Fruit fly (Drosophila melanogaster) whole organism, adult: ENCODE measurements around the gene CtBP.

Experiments used
- CG11617 ChIP-seq: fragments of 200-800 bp; sonication (Bioruptor generic); optimal IDR thresholded peaks from 2 replicates; lab custom pipeline; 2017; ENCODE audit warnings: mild to moderate bottlenecking, missing biosample characterization, missing genetic modification reagents, missing genetic modification characterization
- CG12768 ChIP-seq: fragments of 200-800 bp; sonication (Bioruptor generic); optimal IDR thresholded peaks from 2 replicates; lab custom pipeline; 2017; ENCODE audit warnings: missing biosample characterization, missing genetic modification characterization, mild to moderate bottlenecking, moderate library complexity, missing genetic modification reagents
- CG14711 ChIP-seq: fragments of 200-800 bp; sonication (Bioruptor generic); optimal IDR thresholded peaks from 2 replicates; lab custom pipeline; 2018; ENCODE audit warnings: missing biosample characterization, mild to moderate bottlenecking, missing genetic modification characterization, moderate library complexity
- CG1620 ChIP-seq: fragments of 200-800 bp; sonication (Bioruptor generic); optimal IDR thresholded peaks from 2 replicates; lab custom pipeline; 2016; ENCODE audit warnings: missing biosample characterization, missing genetic modification characterization
- CG33017 ChIP-seq: fragments of 200-800 bp; sonication (Bioruptor generic); optimal IDR thresholded peaks from 2 replicates; lab custom pipeline; 2018; ENCODE audit warnings: missing biosample characterization, mild to moderate bottlenecking, missing genetic modification characterization, moderate library complexity
- CG5204 ChIP-seq: fragments of 200-800 bp; sonication (Bioruptor generic); optimal IDR thresholded peaks from 2 replicates; lab custom pipeline; 2016; ENCODE audit warnings: missing biosample characterization, missing genetic modification characterization
- CG7045 ChIP-seq: fragments of 200-800 bp; sonication (Bioruptor generic); optimal IDR thresholded peaks from 2 replicates; lab custom pipeline; 2017; ENCODE audit warnings: missing biosample characterization, mild to moderate bottlenecking, missing genetic modification characterization
- CG7101 ChIP-seq: fragments of 200-800 bp; sonication (Bioruptor generic); optimal IDR thresholded peaks from 2 replicates; lab custom pipeline; 2018; ENCODE audit warnings: missing biosample characterization, mild to moderate bottlenecking, missing genetic modification characterization, moderate library complexity
- Clk ChIP-seq: fragments of 200-800 bp; sonication (Bioruptor generic); optimal IDR thresholded peaks from 2 replicates; lab custom pipeline; 2017; ENCODE audit warnings: missing biosample characterization, missing genetic modification characterization
- Mnt ChIP-seq: fragments of 200-800 bp; sonication (Bioruptor generic); optimal IDR thresholded peaks from 2 replicates; lab custom pipeline; 2016; ENCODE audit warnings: missing biosample characterization, mild to moderate bottlenecking, missing genetic modification characterization
- bab1 ChIP-seq: fragments of 200-800 bp; sonication (Bioruptor generic); optimal IDR thresholded peaks from 3 replicates; lab custom pipeline; 2019; ENCODE audit warnings: missing biosample characterization, mild to moderate bottlenecking, missing genetic modification characterization, moderate library complexity
- cic ChIP-seq: fragments of 200-800 bp; sonication (Bioruptor generic); optimal IDR thresholded peaks from 2 replicates; lab custom pipeline; 2017; ENCODE audit warnings: missing biosample characterization, mild to moderate bottlenecking, missing genetic modification characterization, moderate library complexity
- kay ChIP-seq: fragments of 200-800 bp; sonication (Bioruptor generic); peaks from one replicate; lab custom pipeline; 2016; ENCODE audit warnings: missing biosample characterization, missing genetic modification characterization, borderline replicate concordance
- toe ChIP-seq: fragments of 200-800 bp; sonication (Bioruptor generic); optimal IDR thresholded peaks from 2 replicates; lab custom pipeline; 2016; ENCODE audit warnings: missing biosample characterization, missing genetic modification characterization

DNA sequence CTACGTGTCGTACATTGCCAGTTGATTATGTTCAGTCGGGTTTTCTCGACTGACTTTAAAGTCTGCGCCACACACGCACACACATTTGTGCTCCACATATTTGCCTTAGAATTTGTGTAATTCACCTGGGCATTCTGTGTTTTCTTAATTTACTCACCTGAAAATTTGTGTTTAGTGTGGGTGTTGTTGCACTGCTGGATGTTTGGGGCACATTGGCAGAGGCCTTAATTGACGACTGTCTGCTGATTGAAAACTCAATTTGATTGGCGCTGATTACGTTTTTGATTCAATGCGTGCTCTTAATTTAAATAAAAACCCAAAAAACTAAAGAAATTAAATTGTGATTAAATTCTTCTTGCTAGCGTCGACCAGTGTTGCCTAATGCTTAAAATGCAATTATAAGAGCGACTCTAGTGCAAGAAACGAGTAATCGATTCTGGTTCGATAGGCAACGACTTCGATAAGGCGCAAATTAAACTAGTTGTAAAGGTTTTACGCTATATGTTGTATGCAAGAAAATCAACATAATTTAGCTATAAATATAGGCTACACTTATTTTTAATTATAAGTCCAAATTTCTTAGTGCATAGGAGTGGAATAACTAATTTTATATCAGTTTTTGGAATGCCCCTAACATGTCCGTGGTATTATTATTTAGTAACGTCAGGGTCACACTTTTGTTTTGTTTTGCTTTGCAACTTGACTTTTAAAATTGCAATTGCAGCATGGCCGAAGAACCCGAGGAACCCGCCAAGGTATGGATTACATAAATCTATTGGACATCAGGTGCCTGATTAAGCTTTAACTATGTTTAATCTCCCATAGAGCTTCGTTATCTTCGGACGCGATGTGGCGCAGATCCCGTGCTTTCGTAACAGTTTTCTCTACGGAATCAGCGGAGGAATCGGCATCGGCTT, 19.1 kb downstream of the CtBP start, which contains the start of the genes CG46281 and CG46280:
- TF ChIP-seq bab1 (GFP tag; lab: Kevin White, UChicago) (peak; percentile 44), Mnt (GFP tag; lab: Kevin White, UChicago) (peak; percentile 58), kay (GFP tag; lab: Kevin White, UChicago) (peak; percentile 85), CG5204 (GFP tag; lab: Kevin White, UChicago) (no peak), CG12768 (GFP tag; lab: Kevin White, UChicago) (peak; percentile 31), CG7045 (peak; percentile 1), CG33017 (tag; lab: Kevin White, UChicago) (no peak), CG11617 (GFP tag; lab: Kevin White, UChicago) (peak; percentile 46), CG14711 (tag; lab: Kevin White, UChicago) (peak; percentile 59), Clk (GFP tag; lab: Kevin White, UChicago) (no peak), toe (GFP tag; lab: Kevin White, UChicago) (no peak), CG1620 (GFP tag; lab: Kevin White, UChicago) (peak; percentile 49), CG7101 (tag; lab: Kevin White, UChicago) (peak; percentile 42), cic (GFP tag; lab: Kevin White, UChicago) (peak; percentile 8)
